Fruit fly (Drosophila melanogaster): ENCODE measurements around the gene Or2a.
A peak's percentile ranks its signal among the peaks of the same experiment; 100 is the strongest.

The Or2a gene

DNA sequence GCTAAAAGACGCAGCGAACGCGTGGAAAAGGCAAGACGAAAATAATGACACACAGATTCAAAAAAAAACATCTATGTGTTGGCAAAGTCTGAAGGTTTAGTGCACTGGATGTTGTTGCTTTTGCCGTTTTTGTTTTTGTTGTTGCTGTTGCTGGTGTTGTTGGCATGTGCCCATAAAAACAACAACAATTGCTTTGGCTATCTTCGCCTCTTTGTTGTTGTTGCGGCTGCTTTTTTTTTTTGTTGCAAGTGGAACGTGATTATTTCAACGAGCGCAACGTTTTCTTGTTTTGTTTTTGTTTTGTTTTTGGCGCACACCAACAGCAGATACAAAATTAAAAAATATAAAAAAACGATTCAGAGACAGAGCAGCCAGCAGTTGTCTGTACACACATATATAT, 43.1 kb downstream of the Or2a start:
- TF ChIP-seq usp (GFP tag; optimal IDR thresholded peaks at IDR 0.05) (no peak), Nf-YB (GFP tag; optimal IDR thresholded peaks at IDR 0.05) (no peak), bsh (GFP tag; optimal IDR thresholded peaks at IDR 0.05) (peak in 1 of 2 experiments; percentile 98), nom (GFP tag; optimal IDR thresholded peaks at IDR 0.05) (peak; percentile 99), Drgx (GFP tag; IDR thresholded peaks at IDR 0.05) (peak; percentile 90), cg (GFP tag; optimal IDR thresholded peaks at IDR 0.05) (peak; percentile 9), sim (GFP tag; IDR thresholded peaks at IDR 0.05) (no peak), chinmo (GFP tag; IDR thresholded peaks at IDR 0.05; ENCODE audit: partially characterized antibody) (0 out of 4 replicates have a peak, but pooled peaks have one; percentile 27), sqz (GFP tag; optimal IDR thresholded peaks at IDR 0.05) (peak; percentile 56), CG4360 (GFP tag; IDR thresholded peaks at IDR 0.05) (peak; percentile 97), Hey (tag; optimal IDR thresholded peaks at IDR 0.05) (no peak)

DNA sequence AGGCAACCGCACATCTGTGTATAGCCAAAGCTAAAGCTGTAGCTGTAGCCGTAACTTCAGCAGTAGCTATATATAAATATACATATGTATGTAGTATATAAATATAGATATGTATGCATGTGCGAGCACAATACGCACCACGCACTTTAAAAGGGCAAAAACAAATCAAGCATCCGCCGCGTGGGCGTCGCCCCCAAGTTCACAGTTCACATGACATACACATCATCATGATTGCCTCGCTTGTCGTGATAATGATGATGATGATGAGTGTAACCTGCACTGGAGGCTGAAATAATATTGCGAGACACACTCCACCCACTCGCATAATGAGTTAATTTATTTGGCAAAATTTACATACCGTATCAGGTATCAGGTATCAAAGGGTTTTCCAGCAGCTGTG, 45.0 kb downstream of the Or2a start:
- TF ChIP-seq CG9797 (GFP tag; optimal IDR thresholded peaks at IDR 0.05) (no peak), sna (GFP tag; IDR thresholded peaks at IDR 0.05; ENCODE audit: partially characterized antibody) (no peak), CG18619 (GFP tag; optimal IDR thresholded peaks at IDR 0.05) (no peak), Hr78 (GFP tag; optimal IDR thresholded peaks at IDR 0.05) (peak in 1 of 2 experiments; percentile 90), Optix (GFP tag; IDR thresholded peaks at IDR 0.05) (no peak), ap (GFP tag; IDR thresholded peaks at IDR 0.05) (no peak), lov (optimal IDR thresholded peaks at IDR 0.05) (no peak), lov (GFP tag; IDR thresholded peaks at IDR 0.05) (no peak), ERR (GFP tag; optimal IDR thresholded peaks at IDR 0.05) (no peak), z (GFP tag; IDR thresholded peaks at IDR 0.05) (no peak), ken (GFP tag; IDR thresholded peaks at IDR 0.05) (no peak), sr (GFP tag; IDR thresholded peaks at IDR 0.05) (peak; percentile 82), Med (GFP tag) (peak; percentile 9), mld (GFP tag; IDR thresholded peaks at IDR 0.05; ENCODE audit: partially characterized antibody) (no peak), sug (tag; optimal IDR thresholded peaks at IDR 0.05) (no peak), Trl (optimal IDR thresholded peaks at IDR 0.05) (no peak), Trl (GFP tag; optimal IDR thresholded peaks at IDR 0.05) (no peak)

dm6 chrX:2292410-2292809, 46.4 kb downstream of the Or2a start:
- TF ChIP-seq fd3F (GFP tag; optimal IDR thresholded peaks at IDR 0.05) (no peak), crol (GFP tag; IDR thresholded peaks at IDR 0.05) (peak; percentile 56), rib (GFP tag; IDR thresholded peaks at IDR 0.05) (no peak), chm (GFP tag; IDR thresholded peaks at IDR 0.05) (0 out of 2 replicates have a peak, but pooled peaks have one; percentile 12), cg (GFP tag; optimal IDR thresholded peaks at IDR 0.05) (peak; percentile 17), CG4360 (GFP tag; IDR thresholded peaks at IDR 0.05) (peak; percentile 81), tio (GFP tag; optimal IDR thresholded peaks at IDR 0.05) (no peak), CG5180 (GFP tag; optimal IDR thresholded peaks at IDR 0.05) (peak; percentile 47)

DNA sequence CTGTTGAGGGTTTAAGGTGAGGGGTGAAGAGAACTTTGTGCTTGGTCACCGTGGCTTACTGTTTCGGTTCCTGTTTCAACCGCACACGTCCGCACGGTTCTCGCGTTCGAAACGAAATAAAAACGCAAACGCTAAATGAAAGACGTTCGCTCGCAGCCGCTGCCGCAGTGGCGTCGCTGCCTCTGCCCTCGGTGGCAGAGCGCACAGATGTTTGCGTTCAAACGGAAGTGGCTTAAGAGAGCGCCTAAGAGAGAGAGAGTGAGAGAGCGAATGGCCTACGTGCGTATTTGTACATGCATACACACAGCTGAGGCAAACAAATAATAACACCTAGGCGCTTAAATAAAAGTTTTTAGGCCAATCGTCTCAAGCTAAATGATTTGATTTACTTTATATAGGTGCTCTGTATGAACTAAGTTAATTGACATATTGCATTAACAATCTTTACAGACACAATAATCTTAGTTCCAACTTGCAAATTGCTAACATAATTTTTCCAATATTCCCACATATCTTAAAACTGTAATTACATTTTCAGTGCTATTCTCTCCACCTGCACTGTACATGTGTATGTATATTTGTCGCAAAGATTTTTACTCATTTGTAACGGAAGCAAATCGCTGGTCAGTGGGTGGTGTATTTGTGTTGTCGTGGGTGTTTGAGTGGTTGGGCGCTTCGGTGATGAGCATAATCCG, 47.4 kb downstream of the Or2a start, which contains the start of gene CG2865:
CG2865 (minus strand) TSS at position 118 of the 695 bp plus-strand sequence.
- TF ChIP-seq odd (GFP tag; optimal IDR thresholded peaks at IDR 0.05): peak; percentile 97
- TF ChIP-seq nerfin-2 (GFP tag; IDR thresholded peaks at IDR 0.05; ENCODE audit: partially characterized antibody): peak; percentile 38; the same call in 1 of the 2 replicates
- TF ChIP-seq CG34224 (GFP tag; IDR thresholded peaks at IDR 0.05; ENCODE audit: partially characterized antibody): no peak; the same call in 2 of the 3 replicates
- peak; percentile 96 for TF ChIP-seq CG2712 (tag; optimal IDR thresholded peaks at IDR 0.05)
- peak; percentile 86 for TF ChIP-seq chm (GFP tag; IDR thresholded peaks at IDR 0.05)
- no peak for TF ChIP-seq lov (optimal IDR thresholded peaks at IDR 0.05)
- no peak for TF ChIP-seq lov (GFP tag; IDR thresholded peaks at IDR 0.05)
- TF ChIP-seq gro (GFP tag; optimal IDR thresholded peaks at IDR 0.05): peak; percentile 94
- TF ChIP-seq schlank (tag; optimal IDR thresholded peaks at IDR 0.05): peak; percentile 90
- peak; percentile 97 for TF ChIP-seq Hmr (GFP tag; optimal IDR thresholded peaks at IDR 0.05)
- peak; percentile 92 for TF ChIP-seq lbe (GFP tag; optimal IDR thresholded peaks at IDR 0.05)
- TF ChIP-seq fd96Cb (tag; optimal IDR thresholded peaks at IDR 0.05): peak; percentile 90
- TF ChIP-seq vvl (GFP tag; IDR thresholded peaks at IDR 0.05): peak; percentile 94
- peak; percentile 77 for TF ChIP-seq CG7357 (GFP tag; IDR thresholded peaks at IDR 0.05)
- TF ChIP-seq Sry-β (GFP tag; optimal IDR thresholded peaks at IDR 0.05): peak; percentile 63
